Worm (Caenorhabditis elegans) whole organism, young adult: ENCODE results near the gene sri-77.
"Not testable (repeated sequence)": the region's sequence is repeated elsewhere in the genome, so short reads cannot be mapped to it uniquely, and the experiment has no call there.

Source experiments
- attf-6 ChIP-seq: fragments of 200-800 bp; sonication (Bioruptor generic); IDR thresholded peaks from 2 replicates; pipeline ENCODE4 v1.3.6; 2022; ENCODE audit warnings: missing genetic modification reagents, missing genetic modification characterization, missing compliant biosample characterization
- dox-1 ChIP-seq: fragments of 200-800 bp; sonication (Bioruptor generic); IDR thresholded peaks from 2 replicates; pipeline ENCODE4 v1.3.6; 2022; ENCODE audit warnings: missing genetic modification reagents, missing genetic modification characterization, missing compliant biosample characterization
- efl-1 ChIP-seq: fragments of 150-350 bp; optimal IDR thresholded peaks from 2 replicates; lab custom pipeline; 2014; ENCODE audit warnings: missing biosample characterization, missing genetic modification reagents, missing genetic modification characterization
- egrh-3 ChIP-seq: fragments of 200-800 bp; sonication (Bioruptor generic); IDR thresholded peaks from 2 replicates; pipeline ENCODE4 v1.3.6; 2022; ENCODE audit warnings: missing genetic modification reagents, missing genetic modification characterization, missing compliant biosample characterization
- lin-26 ChIP-seq: fragments of 200-800 bp; sonication (Bioruptor generic); IDR thresholded peaks from 2 replicates; pipeline ENCODE4 v1.3.6; 2022; ENCODE audit warnings: missing genetic modification reagents, missing genetic modification characterization, missing compliant biosample characterization
- madf-6 ChIP-seq: fragments of 200-800 bp; sonication (Bioruptor generic); IDR thresholded peaks from 2 replicates; pipeline ENCODE4 v1.3.6; 2022; ENCODE audit warnings: missing genetic modification reagents, missing genetic modification characterization, missing compliant biosample characterization
- mcd-1 ChIP-seq: fragments of 200-800 bp; sonication (Bioruptor generic); IDR thresholded peaks from 2 replicates; pipeline ENCODE4 v1.3.6; 2022; ENCODE audit warnings: missing genetic modification reagents, missing genetic modification characterization, missing compliant biosample characterization
- sea-2 ChIP-seq: fragments of 200-800 bp; sonication (Bioruptor generic); IDR thresholded peaks from 2 replicates; pipeline ENCODE4 v1.3.6; 2022; ENCODE audit warnings: missing genetic modification characterization, missing compliant biosample characterization
- snpc-3.4 ChIP-seq: sonication (generic microtip); optimal IDR thresholded peaks from 2 replicates; lab custom pipeline; 2017; ENCODE audit warnings: missing genetic modification characterization, mild to moderate bottlenecking, missing compliant biosample characterization, antibody characterized with exemption, moderate library complexity, missing genotype, missing genetic modification reagents
- zfh-2 ChIP-seq: fragments of 200-800 bp; sonication (Bioruptor generic); conservative IDR thresholded peaks from 2 replicates; pipeline ENCODE4 v1.3.6; 2022; ENCODE audit warnings: missing genetic modification reagents, missing genetic modification characterization, missing compliant biosample characterization
- ztf-18 ChIP-seq: sonication (generic microtip); optimal IDR thresholded peaks from 2 replicates; lab custom pipeline; 2016; ENCODE audit warnings: missing genotype, mild to moderate bottlenecking, missing genetic modification characterization, missing compliant biosample characterization
- ztf-25 ChIP-seq: fragments of 200-800 bp; sonication (Bioruptor generic); IDR thresholded peaks from 2 replicates; pipeline ENCODE4 v1.3.6; 2022; ENCODE audit warnings: missing genetic modification reagents, missing genetic modification characterization, missing compliant biosample characterization

sri-77 gene

DNA sequence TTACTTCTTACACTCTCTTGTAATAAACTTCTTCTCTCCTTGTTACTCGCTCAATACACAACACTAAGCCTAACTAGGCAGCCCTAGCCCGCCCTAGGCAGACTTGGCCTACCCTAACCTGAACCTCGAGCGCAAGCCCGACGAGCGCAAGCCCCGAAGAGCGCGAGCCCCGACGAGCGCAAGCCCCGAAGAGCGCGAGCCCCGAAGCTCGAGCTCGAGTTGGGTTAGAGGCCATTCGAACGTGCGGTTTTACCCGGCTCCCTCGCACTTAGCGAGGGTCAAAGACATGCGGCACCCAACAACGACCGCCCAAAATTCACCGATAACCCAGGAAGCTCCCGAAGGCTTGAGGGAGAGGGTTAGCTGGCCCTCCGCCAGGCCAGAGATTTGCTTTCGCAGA lies 48.8 kb downstream of the sri-77 start:
- TF ChIP-seq zfh-2 = peak; percentile 75; the same call in 1 of the 2 replicates
- TF ChIP-seq dox-1 (GFP tag; lab: Robert Waterston, UW) = peak; percentile 34; the same call in 1 of the 2 replicates
- 0 out of 2 replicates have a peak, but pooled peaks have one; percentile 42 for TF ChIP-seq ztf-25 (GFP tag; lab: Robert Waterston, UW)
- TF ChIP-seq lin-26 = peak; percentile 97
- TF ChIP-seq madf-6 (GFP tag; lab: Robert Waterston, UW) = peak; percentile 43; the same call in 1 of the 2 replicates
- TF ChIP-seq attf-6 = peak; percentile 78; the same call in 1 of the 2 replicates
- 0 out of 2 replicates have a peak, but pooled peaks have one; percentile 60 for TF ChIP-seq sea-2 (GFP tag; lab: Robert Waterston, UW)
- TF ChIP-seq egrh-3 (GFP tag; lab: Robert Waterston, UW) = peak; percentile 93; the same call in 1 of the 2 replicates
- TF ChIP-seq mcd-1 (GFP tag; lab: Robert Waterston, UW) = peak; percentile 26; the same call in 1 of the 2 replicates

DNA sequence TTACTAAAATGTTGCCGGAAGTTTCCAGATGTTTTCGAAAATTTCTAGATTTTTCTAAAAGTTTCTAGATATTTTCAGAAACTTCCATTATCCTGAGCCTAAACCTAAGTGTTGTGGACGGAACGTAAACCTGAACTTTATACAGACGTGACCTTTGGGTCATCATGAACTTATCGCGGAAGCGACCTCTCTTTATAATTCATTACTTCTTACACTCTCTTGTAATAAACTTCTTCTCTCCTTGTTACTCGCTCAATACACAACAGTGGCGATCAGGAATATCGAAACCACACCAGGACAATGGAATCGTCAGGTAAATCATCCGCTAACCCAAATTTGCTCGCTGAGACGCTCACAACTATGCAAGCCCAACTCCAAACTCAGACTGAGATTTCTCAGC lies 51.6 kb downstream of the sri-77 start, which contains the start of gene K02F6.1:
TSS of gene K02F6.1 (plus strand) at position 301 of the 400 bp plus-strand sequence.
- not testable (repeated sequence) for TF ChIP-seq ztf-18 (tag; lab: Kevin White, UChicago); snpc-3.4; efl-1 (GFP tag; lab: Kevin White, UChicago)
- TF ChIP-seq, all 124 proteins: peak for 0; not testable (repeated sequence) for 124
